Fruit fly (Drosophila melanogaster) whole organism, larva: ENCODE measurements around the gene CG14421.

Experiments used
- noc ChIP-seq: fragments of 200-800 bp; sonication (Bioruptor generic); optimal IDR thresholded peaks from 3 replicates; lab custom pipeline; 2019; ENCODE audit warnings: missing biosample characterization, mild to moderate bottlenecking, missing genetic modification characterization, moderate library complexity

Gene CG14421

dm6 chrX:2951637-2952036 lies 10.4 kb downstream of the CG14421 start:
- no peak for TF ChIP-seq noc

dm6 chrX:2956641-2957040 lies 15.4 kb downstream of the CG14421 start:
- TF ChIP-seq noc, result no peak

- no peak for TF ChIP-seq noc
Observed at dm6 chrX:2963171-2963570, 22.0 kb downstream of the CG14421 start.

dm6 chrX:2963790-2964335 lies 22.7 kb downstream of the CG14421 start:
- no peak for TF ChIP-seq noc

dm6 chrX:2964678-2965231 lies 23.5 kb downstream of the CG14421 start:
- TF ChIP-seq noc, result no peak

dm6 chrX:2969039-2969438 lies 27.8 kb downstream of the CG14421 start:
- TF ChIP-seq noc, result no peak

dm6 chrX:2973593-2973992 lies 32.4 kb downstream of the CG14421 start, which contains the start of gene rst:
Gene rst (minus strand): TSS chrX:2973834.
- TF ChIP-seq noc, result no peak

- no peak for TF ChIP-seq noc
Observed at dm6 chrX:2977857-2978473, 36.8 kb downstream of the CG14421 start.

- no peak for TF ChIP-seq noc
Observed at dm6 chrX:2980290-2980689, 39.1 kb downstream of the CG14421 start.

- no peak for TF ChIP-seq noc
Observed at dm6 chrX:2982441-2982995, 41.3 kb downstream of the CG14421 start.

- no peak for TF ChIP-seq noc
Observed at dm6 chrX:2984902-2985772, 43.9 kb downstream of the CG14421 start.

dm6 chrX:2987320-2987719 lies 46.1 kb downstream of the CG14421 start:
- TF ChIP-seq noc, result no peak

- TF ChIP-seq noc, result no peak
Observed at dm6 chrX:2989332-2989731, 48.1 kb downstream of the CG14421 start.

- TF ChIP-seq noc, result no peak
Observed at dm6 chrX:2990952-2991351, 49.7 kb downstream of the CG14421 start.
